Worm (Caenorhabditis elegans) whole organism, L2 larva: ENCODE results near the gene T10C6.10.

ENCODE experiments used
- F13H6.1 ChIP-seq: sonication (generic microtip); optimal IDR thresholded peaks from 2 replicates; lab custom pipeline; 2016; ENCODE audit warnings: missing genetic modification characterization, missing compliant biosample characterization
- ama-1 ChIP-seq: fragments of 150-350 bp; optimal IDR thresholded peaks from 2 replicates; lab custom pipeline; 2018; ENCODE audit warnings: inconsistent platforms
- dmd-4 ChIP-seq: sonication (generic microtip); optimal IDR thresholded peaks from 2 replicates; lab custom pipeline; 2017; ENCODE audit warnings: missing biosample characterization, missing genetic modification characterization
- mab-5 ChIP-seq: fragments of 150-350 bp; optimal IDR thresholded peaks from 2 replicates; lab custom pipeline; 2014; ENCODE audit warnings: missing biosample characterization, missing genetic modification characterization
- mdl-1 ChIP-seq, 2 experiments: fragments of 150-350 bp in 1 of 2; sonication (generic microtip) in 1 of 2; optimal IDR thresholded peaks; 2 replicates each; lab custom pipeline; 2017; ENCODE audit warnings: missing biosample characterization in 2 of 2, missing genetic modification characterization in 2 of 2
- nhr-11 ChIP-seq: fragments of 150-350 bp; optimal IDR thresholded peaks from 2 replicates; lab custom pipeline; 2014; ENCODE audit warnings: missing biosample characterization, missing genetic modification characterization
- nhr-237 ChIP-seq: fragments of 150-350 bp; optimal IDR thresholded peaks from 2 replicates; lab custom pipeline; 2014; ENCODE audit warnings: missing biosample characterization, missing genetic modification characterization
- nhr-25 ChIP-seq: fragments of 150-350 bp; sonication (generic microtip); optimal IDR thresholded peaks from 3 replicates; lab custom pipeline; 2014; ENCODE audit warnings: missing biosample characterization, missing genetic modification characterization
- sem-4 ChIP-seq: fragments of 150-350 bp; optimal IDR thresholded peaks from 2 replicates; lab custom pipeline; 2014; ENCODE audit warnings: missing biosample characterization, missing genetic modification reagents, missing genetic modification characterization
- unc-39 ChIP-seq: fragments of 150-350 bp; optimal IDR thresholded peaks from 2 replicates; lab custom pipeline; 2014; ENCODE audit warnings: missing biosample characterization, missing genetic modification characterization
- unc-62 ChIP-seq: fragments of 150-350 bp; optimal IDR thresholded peaks from 2 replicates; lab custom pipeline; 2014; ENCODE audit warnings: missing biosample characterization, missing genetic modification reagents, missing genetic modification characterization

DNA sequence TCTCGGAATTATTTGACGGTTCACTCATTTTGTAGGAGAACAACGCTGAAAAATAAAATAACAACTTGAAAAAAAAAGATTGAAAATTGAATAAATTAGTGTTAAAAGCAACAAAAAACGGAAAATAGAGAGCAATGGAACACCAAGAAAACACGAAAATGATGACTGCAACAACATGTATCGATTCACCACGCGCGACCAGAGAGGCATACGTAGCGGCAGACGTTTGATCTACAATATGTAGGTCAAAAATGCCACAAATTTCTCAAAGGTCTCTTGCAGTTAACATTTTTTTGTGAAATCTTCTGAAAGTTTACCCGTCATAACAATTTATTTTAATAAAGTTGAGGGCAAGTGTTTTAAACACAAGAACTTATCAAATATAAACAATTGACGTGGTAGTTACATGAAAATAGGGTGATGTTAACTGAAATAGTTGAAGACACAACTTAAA lies 20.8 kb downstream of the T10C6.10 start, which contains the start of gene F14H3.5:
- no peak for TF ChIP-seq sem-4
- TF ChIP-seq unc-39 (tag; lab: Kevin White, UChicago): no peak
- TF ChIP-seq mab-5 (tag; lab: Kevin White, UChicago): no peak
- no peak for TF ChIP-seq nhr-25
- no peak for TF ChIP-seq mdl-1 (tag; optimal IDR thresholded peaks at IDR 0.05; lab: Kevin White, UChicago)
- no peak for TF ChIP-seq nhr-11 (tag; lab: Kevin White, UChicago)
- TF ChIP-seq F13H6.1: no peak
- no peak for TF ChIP-seq dmd-4 (tag; lab: Kevin White, UChicago)
- no peak for TF ChIP-seq unc-62 (GFP tag; lab: Kevin White, UChicago)
- TF ChIP-seq ama-1 (lab: Kevin White, UChicago): no peak
- no peak for TF ChIP-seq nhr-237 (tag; lab: Kevin White, UChicago)
